Fruit fly (Drosophila melanogaster) whole organism, prepupa: ENCODE data around the gene Ptip.

Source experiments
- Blimp-1 ChIP-seq: fragments of 200-800 bp; sonication (Bioruptor generic); optimal IDR thresholded peaks from 3 replicates; lab custom pipeline; 2017; ENCODE audit warnings: missing biosample characterization, missing genetic modification characterization, mild to moderate bottlenecking, moderate library complexity, missing genetic modification reagents
- CG11294 ChIP-seq: fragments of 200-800 bp; sonication (Bioruptor generic); IDR thresholded peaks from 2 replicates; pipeline ENCODE4 v1.3.6; 2022; ENCODE audit warnings: missing biosample characterization, missing genetic modification characterization
- CG11902 ChIP-seq: fragments of 200-800 bp; sonication (Bioruptor generic); optimal IDR thresholded peaks from 3 replicates; lab custom pipeline; 2016; ENCODE audit warnings: missing biosample characterization, missing genetic modification characterization
- CG16779 ChIP-seq: fragments of 200-800 bp; sonication (Bioruptor generic); optimal IDR thresholded peaks from 3 replicates; lab custom pipeline; 2017; ENCODE audit warnings: missing biosample characterization, mild to moderate bottlenecking, missing genetic modification characterization
- CG3032 ChIP-seq: fragments of 200-800 bp; optimal IDR thresholded peaks from 2 replicates; lab custom pipeline; 2019; ENCODE audit warnings: missing biosample characterization, mild to moderate bottlenecking, missing genetic modification characterization, moderate library complexity
- CG32006 ChIP-seq: fragments of 200-800 bp; sonication (Bioruptor generic); optimal IDR thresholded peaks from 3 replicates; lab custom pipeline; 2017; ENCODE audit warnings: missing biosample characterization, mild to moderate bottlenecking, missing genetic modification characterization
- CG4318 ChIP-seq: fragments of 200-800 bp; sonication (Bioruptor generic); optimal IDR thresholded peaks from 3 replicates; lab custom pipeline; 2017; ENCODE audit warnings: missing biosample characterization, mild to moderate bottlenecking, missing genetic modification characterization
- CG6276 ChIP-seq: fragments of 200-800 bp; sonication (Bioruptor generic); optimal IDR thresholded peaks from 2 replicates; lab custom pipeline; 2017; ENCODE audit warnings: missing biosample characterization, mild to moderate bottlenecking, missing genetic modification characterization
- CG6792 ChIP-seq: fragments of 200-800 bp; sonication (Bioruptor generic); optimal IDR thresholded peaks from 3 replicates; lab custom pipeline; 2016; ENCODE audit warnings: missing biosample characterization, missing genetic modification characterization
- CG8319 ChIP-seq: fragments of 200-800 bp; sonication (Bioruptor generic); optimal IDR thresholded peaks from 3 replicates; lab custom pipeline; 2016; ENCODE audit warnings: missing biosample characterization, missing genetic modification characterization
- Eip75B ChIP-seq: fragments of 200-800 bp; sonication (Bioruptor generic); optimal IDR thresholded peaks from 3 replicates; lab custom pipeline; 2016; ENCODE audit warnings: missing biosample characterization, missing genetic modification characterization
- Ets21C ChIP-seq: fragments of 200-800 bp; sonication (Bioruptor generic); optimal IDR thresholded peaks from 3 replicates; lab custom pipeline; 2016; ENCODE audit warnings: missing biosample characterization, missing genetic modification characterization
- Hr38 ChIP-seq: sonication (Bioruptor generic); optimal IDR thresholded peaks from 2 replicates; lab custom pipeline; 2016; ENCODE audit warnings: missing biosample characterization, missing genetic modification characterization
- Hr4 ChIP-seq: fragments of 200-800 bp; sonication (Bioruptor generic); optimal IDR thresholded peaks from 3 replicates; lab custom pipeline; 2016; ENCODE audit warnings: missing biosample characterization, missing genetic modification characterization
- Lpt ChIP-seq: fragments of 200-800 bp; sonication (Bioruptor generic); optimal IDR thresholded peaks from 3 replicates; lab custom pipeline; 2016; ENCODE audit warnings: missing biosample characterization, missing genetic modification characterization
- OdsH ChIP-seq: fragments of 200-800 bp; sonication (Bioruptor generic); optimal IDR thresholded peaks from 3 replicates; lab custom pipeline; 2016; ENCODE audit warnings: missing biosample characterization, missing genetic modification characterization
- Smox ChIP-seq: fragments of 200-800 bp; sonication (Bioruptor generic); optimal IDR thresholded peaks from 3 replicates; lab custom pipeline; 2016; ENCODE audit warnings: missing biosample characterization, missing genetic modification characterization
- Sox14 ChIP-seq: fragments of 200-800 bp; sonication (Bioruptor generic); optimal IDR thresholded peaks from 3 replicates; lab custom pipeline; 2016; ENCODE audit warnings: missing biosample characterization, missing genetic modification characterization
- Sox15 ChIP-seq: fragments of 200-800 bp; sonication (Bioruptor generic); optimal IDR thresholded peaks from 3 replicates; lab custom pipeline; 2016; ENCODE audit warnings: missing biosample characterization, missing genetic modification characterization
- acj6 ChIP-seq: fragments of 200-800 bp; sonication (Bioruptor generic); optimal IDR thresholded peaks from 3 replicates; lab custom pipeline; 2016; ENCODE audit warnings: missing biosample characterization, missing genetic modification characterization
- dac ChIP-seq: fragments of 200-800 bp; sonication (Bioruptor generic); optimal IDR thresholded peaks from 2 replicates; lab custom pipeline; 2017; ENCODE audit warnings: missing biosample characterization, mild to moderate bottlenecking, missing genetic modification characterization
- dsx ChIP-seq: fragments of 200-800 bp; optimal IDR thresholded peaks from 3 replicates; lab custom pipeline; 2019; ENCODE audit warnings: missing biosample characterization, mild to moderate bottlenecking, missing genetic modification characterization, moderate library complexity; ENCODE audit not compliant: poor library complexity, severe bottlenecking
- esn ChIP-seq: fragments of 200-800 bp; sonication (Bioruptor generic); optimal IDR thresholded peaks from 2 replicates; lab custom pipeline; 2016; ENCODE audit warnings: missing biosample characterization, mild to moderate bottlenecking, missing genetic modification characterization, moderate library complexity
- fkh ChIP-seq: fragments of 200-800 bp; sonication (Bioruptor generic); optimal IDR thresholded peaks from 3 replicates; lab custom pipeline; 2017; ENCODE audit warnings: missing biosample characterization, mild to moderate bottlenecking, missing genetic modification characterization, moderate library complexity
- lz ChIP-seq: fragments of 200-800 bp; sonication (Bioruptor generic); optimal IDR thresholded peaks from 3 replicates; lab custom pipeline; 2016; ENCODE audit warnings: missing biosample characterization, missing genetic modification characterization
- pdm3 ChIP-seq: fragments of 200-800 bp; sonication (Bioruptor generic); optimal IDR thresholded peaks from 3 replicates; lab custom pipeline; 2016; ENCODE audit warnings: missing biosample characterization, missing genetic modification characterization
- salr ChIP-seq, 2 experiments: fragments of 200-800 bp; sonication (Bioruptor generic); optimal IDR thresholded peaks; 3 replicates each; lab custom pipeline; 2016 to 2018; ENCODE audit warnings: missing biosample characterization in 2 of 2, missing genetic modification characterization in 2 of 2, mild to moderate bottlenecking in 1 of 2
- spab ChIP-seq: fragments of 200-800 bp; sonication (Bioruptor generic); optimal IDR thresholded peaks from 2 replicates; lab custom pipeline; 2017; ENCODE audit warnings: missing biosample characterization, mild to moderate bottlenecking, missing genetic modification characterization, missing genetic modification reagents
- svp ChIP-seq: fragments of 200-800 bp; sonication (Bioruptor generic); peaks from one replicate; lab custom pipeline; 2016; ENCODE audit warnings: missing biosample characterization, missing genetic modification characterization
- topi ChIP-seq: fragments of 200-800 bp; sonication (Bioruptor generic); optimal IDR thresholded peaks from 3 replicates; lab custom pipeline; 2016; ENCODE audit warnings: missing biosample characterization, missing genetic modification characterization
- vri ChIP-seq: fragments of 200-800 bp; sonication (Bioruptor generic); optimal IDR thresholded peaks from 3 replicates; lab custom pipeline; 2016; ENCODE audit warnings: missing biosample characterization, mild to moderate bottlenecking, missing genetic modification characterization

The Ptip gene

DNA sequence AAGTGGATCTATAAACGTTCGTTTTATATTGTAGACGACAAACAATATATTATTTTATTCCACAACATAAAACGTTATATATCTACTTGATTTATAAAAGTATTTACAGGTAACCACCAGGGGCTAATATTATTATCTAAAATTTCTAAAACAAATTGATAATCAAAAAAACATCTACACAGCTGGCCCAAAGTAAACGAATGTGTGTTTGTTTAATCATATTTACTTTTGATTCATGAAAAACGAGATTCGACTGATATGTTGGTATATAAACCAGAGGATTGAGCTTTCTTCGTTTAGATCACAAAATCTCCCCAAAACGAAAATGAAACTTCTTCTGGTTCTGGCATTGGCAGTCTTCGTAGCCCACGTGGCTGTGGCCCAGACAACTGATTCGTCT is 42.6 kb downstream of the Ptip start, which contains the start of gene CG17362:
CG17362 (plus strand) TSS at position 291 of the 400 bp plus-strand sequence.
- TF ChIP-seq CG11902 (no peak), OdsH (GFP tag; lab: Kevin White, UChicago) (no peak), CG32006 (GFP tag; lab: Kevin White, UChicago) (no peak), Blimp-1 (GFP tag; lab: Kevin White, UChicago) (no peak), CG16779 (no peak), pdm3 (GFP tag; lab: Kevin White, UChicago) (no peak), CG6792 (GFP tag; lab: Kevin White, UChicago) (no peak), dsx (no peak), lz (no peak), esn (GFP tag; lab: Kevin White, UChicago) (no peak), CG4318 (GFP tag; lab: Kevin White, UChicago) (no peak), CG6276 (no peak), dac (GFP tag; lab: Kevin White, UChicago) (no peak), CG3032 (tag; lab: Kevin White, UChicago) (no peak), topi (GFP tag; lab: Kevin White, UChicago) (no peak), Hr4 (GFP tag; lab: Kevin White, UChicago) (no peak), Ets21C (GFP tag; lab: Kevin White, UChicago) (no peak), vri (GFP tag; lab: Kevin White, UChicago) (no peak), Lpt (GFP tag; lab: Kevin White, UChicago) (no peak)

DNA sequence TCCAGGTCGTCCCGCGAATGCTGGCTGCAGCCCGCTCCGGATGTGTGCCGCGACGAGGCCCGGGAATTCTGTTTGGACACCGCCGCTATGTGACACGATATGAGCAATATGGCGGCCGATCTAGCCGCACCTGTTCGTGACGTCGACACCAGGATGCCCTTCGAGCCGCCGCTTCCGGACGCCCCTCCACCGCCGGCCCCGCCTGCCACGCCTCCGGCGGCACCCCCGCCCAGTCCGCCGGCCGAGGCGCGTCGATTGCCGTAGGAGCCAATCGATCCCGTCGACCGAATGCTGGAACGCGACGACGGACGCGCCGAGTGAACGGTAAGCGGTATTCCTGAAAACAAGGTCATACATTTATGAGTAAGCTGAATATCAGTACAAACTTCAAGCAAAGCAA is 46.4 kb downstream of the Ptip start:
- no peak for TF ChIP-seq Ets21C (GFP tag; lab: Kevin White, UChicago)
- no peak for TF ChIP-seq acj6 (GFP tag; lab: Kevin White, UChicago)

dm6 chr3L:13973377-13974111 is 55.4 kb downstream of the Ptip start, which contains the start of the genes CG13738 and Hsc70-1:
Gene CG13738, minus strand, starts transcription at chr3L:13973477.
Gene Hsc70-1, plus strand, starts transcription at chr3L:13974061.
- no peak for TF ChIP-seq Lpt (GFP tag; lab: Kevin White, UChicago)
- no peak for TF ChIP-seq Sox15 (GFP tag; lab: Kevin White, UChicago)
- no peak for TF ChIP-seq esn (GFP tag; lab: Kevin White, UChicago)
- TF ChIP-seq Eip75B: no peak
- TF ChIP-seq svp: no peak
- TF ChIP-seq fkh (GFP tag; lab: Kevin White, UChicago): no peak
- no peak for TF ChIP-seq spab (GFP tag; lab: Kevin White, UChicago)
- no peak for TF ChIP-seq CG32006 (GFP tag; lab: Kevin White, UChicago)
- no peak for TF ChIP-seq OdsH (GFP tag; lab: Kevin White, UChicago)
- no peak for TF ChIP-seq Hr38
- TF ChIP-seq CG11294 (GFP tag; lab: Robert Waterston, UW): no peak
- TF ChIP-seq CG16779: no peak
- no peak for TF ChIP-seq acj6 (GFP tag; lab: Kevin White, UChicago)
- TF ChIP-seq Blimp-1 (GFP tag; lab: Kevin White, UChicago): no peak
- no peak for TF ChIP-seq Sox14 (GFP tag; lab: Kevin White, UChicago)
- no peak for TF ChIP-seq CG8319 (GFP tag; lab: Kevin White, UChicago)
- no peak for TF ChIP-seq salr (GFP tag; optimal IDR thresholded peaks at IDR 0.05; lab: Kevin White, UChicago)
- TF ChIP-seq Smox (GFP tag; lab: Kevin White, UChicago): no peak
- TF ChIP-seq Hr4 (GFP tag; lab: Kevin White, UChicago): no peak
